Worm (Caenorhabditis elegans) whole organism, L1 larva: Measurements from ENCODE around the gene T10B5.7.

Source experiments
- C16A3.4 ChIP-seq: fragments of 150-350 bp; optimal IDR thresholded peaks from 2 replicates; lab custom pipeline; 2014; ENCODE audit warnings: missing biosample characterization, missing genetic modification characterization
- F16B12.6 ChIP-seq: fragments of 150-350 bp; optimal IDR thresholded peaks from 2 replicates; lab custom pipeline; 2014; ENCODE audit warnings: missing biosample characterization, missing genetic modification characterization
- aly-2 ChIP-seq: fragments of 150-350 bp; optimal IDR thresholded peaks from 2 replicates; lab custom pipeline; 2014; ENCODE audit warnings: missing biosample characterization, missing genetic modification characterization
- blmp-1 ChIP-seq: fragments of 150-350 bp; optimal IDR thresholded peaks from 2 replicates; lab custom pipeline; 2014; ENCODE audit warnings: missing biosample characterization, missing genetic modification characterization
- ceh-63 ChIP-seq: fragments of 200-800 bp; sonication (Bioruptor generic); optimal IDR thresholded peaks from 2 replicates; lab custom pipeline; 2018; ENCODE audit warnings: mild to moderate bottlenecking, missing genetic modification characterization, missing compliant biosample characterization
- ceh-8 ChIP-seq: fragments of 200-800 bp; sonication (Bioruptor generic); optimal IDR thresholded peaks from 2 replicates; lab custom pipeline; 2018; ENCODE audit warnings: mild to moderate bottlenecking, missing genetic modification characterization, moderate library complexity, missing compliant biosample characterization
- ces-1 ChIP-seq: fragments of 150-350 bp; optimal IDR thresholded peaks from 2 replicates; lab custom pipeline; 2014; ENCODE audit warnings: missing biosample characterization, missing genetic modification reagents, missing genetic modification characterization
- dpl-1 ChIP-seq, 3 experiments: fragments of 150-350 bp in 2 of 3; sonication (generic microtip) in 1 of 3; optimal IDR thresholded peaks; 2 replicates each; lab custom pipeline; 2014 to 2017; ENCODE audit warnings: missing biosample characterization in 3 of 3, missing genetic modification characterization in 3 of 3, missing genetic modification reagents in 3 of 3
- efl-1 ChIP-seq, 4 experiments: fragments of 150-350 bp; optimal IDR thresholded peaks in 3 of 4; peaks in 1 of 4; 1 replicate in 1 of 4; 2 replicates in 3 of 4; lab custom pipeline; 2014; ENCODE audit warnings: missing biosample characterization in 2 of 4, missing genetic modification characterization in 2 of 4, missing genetic modification reagents in 2 of 4
- elt-2 ChIP-seq: sonication (generic microtip); optimal IDR thresholded peaks from 2 replicates; lab custom pipeline; 2016; ENCODE audit warnings: missing genetic modification characterization, mild to moderate bottlenecking, inconsistent platforms, missing compliant biosample characterization, missing genetic modification reagents
- elt-3 ChIP-seq, 6 experiments: fragments of 150-350 bp in 1 of 6; sonication (generic microtip); optimal IDR thresholded peaks; 2 replicates each; lab custom pipeline; 2017 to 2018; ENCODE audit warnings: missing biosample characterization in 6 of 6, missing genetic modification characterization in 6 of 6, inconsistent platforms in 1 of 6
- fkh-4 ChIP-seq: sonication (generic microtip); optimal IDR thresholded peaks from 2 replicates; lab custom pipeline; 2016; ENCODE audit warnings: missing compliant biosample characterization, missing genetic modification characterization, borderline replicate concordance
- fkh-8 ChIP-seq: sonication (generic microtip); optimal IDR thresholded peaks from 2 replicates; lab custom pipeline; 2016; ENCODE audit warnings: mild to moderate bottlenecking, missing genetic modification characterization, missing compliant biosample characterization
- hlh-4 ChIP-seq: sonication (generic microtip); optimal IDR thresholded peaks from 2 replicates; lab custom pipeline; 2016; ENCODE audit warnings: mild to moderate bottlenecking, missing genetic modification characterization, missing compliant biosample characterization
- hpl-2 ChIP-seq: fragments of 150-350 bp; optimal IDR thresholded peaks from 2 replicates; lab custom pipeline; 2014; ENCODE audit warnings: missing biosample characterization, missing genetic modification reagents, missing genetic modification characterization
- jun-1 ChIP-seq: fragments of 150-350 bp; optimal IDR thresholded peaks from 2 replicates; lab custom pipeline; 2014; ENCODE audit warnings: missing biosample characterization, missing genetic modification reagents, missing genetic modification characterization
- lin-13 ChIP-seq: fragments of 150-350 bp; optimal IDR thresholded peaks from 2 replicates; lab custom pipeline; 2014; ENCODE audit warnings: missing biosample characterization, missing genetic modification reagents, missing genetic modification characterization
- lin-14 ChIP-seq: fragments of 200-800 bp; sonication (Bioruptor generic); optimal IDR thresholded peaks from 2 replicates; lab custom pipeline; 2018; ENCODE audit warnings: mild to moderate bottlenecking, missing genetic modification characterization, moderate library complexity, missing compliant biosample characterization
- lin-35 ChIP-seq, 2 experiments: fragments of 150-350 bp; optimal IDR thresholded peaks; 2 replicates each; lab custom pipeline; 2014; ENCODE audit warnings: missing biosample characterization in 2 of 2, missing genetic modification characterization in 2 of 2, missing genetic modification reagents in 2 of 2
- lin-39 ChIP-seq: fragments of 150-350 bp; optimal IDR thresholded peaks from 2 replicates; lab custom pipeline; 2014; ENCODE audit warnings: missing biosample characterization, missing genetic modification reagents, missing genetic modification characterization
- lir-3 ChIP-seq: sonication (generic microtip); optimal IDR thresholded peaks from 2 replicates; lab custom pipeline; 2016; ENCODE audit warnings: mild to moderate bottlenecking, missing genetic modification characterization, moderate library complexity, missing compliant biosample characterization; ENCODE audit not compliant: poor library complexity
- lsy-2 ChIP-seq, 2 experiments: fragments of 150-350 bp; optimal IDR thresholded peaks; 2 replicates each; lab custom pipeline; 2014; ENCODE audit warnings: missing biosample characterization in 2 of 2, missing genetic modification characterization in 2 of 2
- mdl-1 ChIP-seq, 2 experiments: fragments of 150-350 bp; optimal IDR thresholded peaks; 2 replicates each; lab custom pipeline; 2014 to 2017; ENCODE audit warnings: missing biosample characterization in 2 of 2, missing genetic modification characterization in 2 of 2, inconsistent platforms in 1 of 2
- mef-2 ChIP-seq: fragments of 150-350 bp; optimal IDR thresholded peaks from 2 replicates; lab custom pipeline; 2014; ENCODE audit warnings: missing biosample characterization, missing genetic modification characterization
- nhr-11 ChIP-seq: fragments of 150-350 bp; optimal IDR thresholded peaks from 2 replicates; lab custom pipeline; 2014; ENCODE audit warnings: missing biosample characterization, missing genetic modification characterization
- nhr-12 ChIP-seq: sonication (generic microtip); optimal IDR thresholded peaks from 2 replicates; lab custom pipeline; 2017; ENCODE audit warnings: missing biosample characterization, missing genetic modification characterization
- nhr-237 ChIP-seq: fragments of 150-350 bp; optimal IDR thresholded peaks from 2 replicates; lab custom pipeline; 2014; ENCODE audit warnings: missing biosample characterization, missing genetic modification characterization
- nhr-47 ChIP-seq: sonication (generic microtip); optimal IDR thresholded peaks from 2 replicates; lab custom pipeline; 2016; ENCODE audit warnings: mild to moderate bottlenecking, missing genetic modification characterization, moderate library complexity, missing compliant biosample characterization
- nhr-71 ChIP-seq: sonication (generic microtip); optimal IDR thresholded peaks from 2 replicates; lab custom pipeline; 2016; ENCODE audit warnings: mild to moderate bottlenecking, missing genetic modification characterization, moderate library complexity, missing compliant biosample characterization
- nhr-85 ChIP-seq: sonication (generic microtip); peaks from one replicate; lab custom pipeline; 2016; ENCODE audit warnings: missing genetic modification characterization, inconsistent platforms, missing compliant biosample characterization
- nhr-90 ChIP-seq: sonication (generic microtip); optimal IDR thresholded peaks from 2 replicates; lab custom pipeline; 2016; ENCODE audit warnings: mild to moderate bottlenecking, missing genetic modification characterization, missing compliant biosample characterization; ENCODE audit not compliant: poor library complexity
- rnt-1 ChIP-seq: sonication (generic microtip); optimal IDR thresholded peaks from 2 replicates; lab custom pipeline; 2016; ENCODE audit warnings: mild to moderate bottlenecking, missing genetic modification characterization, moderate library complexity, missing compliant biosample characterization
- snu-23 ChIP-seq: sonication (generic microtip); optimal IDR thresholded peaks from 2 replicates; lab custom pipeline; 2016; ENCODE audit warnings: missing genetic modification characterization, missing compliant biosample characterization
- tbx-2 ChIP-seq: sonication (generic microtip); optimal IDR thresholded peaks from 2 replicates; lab custom pipeline; 2016; ENCODE audit warnings: missing genetic modification characterization, missing compliant biosample characterization
- unc-30 ChIP-seq: sonication (generic microtip); optimal IDR thresholded peaks from 2 replicates; lab custom pipeline; 2017; ENCODE audit warnings: missing biosample characterization, missing genetic modification characterization
- unc-62 ChIP-seq: fragments of 150-350 bp; optimal IDR thresholded peaks from 2 replicates; lab custom pipeline; 2014; ENCODE audit warnings: missing biosample characterization, missing genetic modification reagents, missing genetic modification characterization
- unc-98 ChIP-seq: fragments of 200-800 bp; sonication (Bioruptor generic); IDR thresholded peaks from 2 replicates; pipeline ENCODE4 v1.3.6; 2022; ENCODE audit warnings: missing genetic modification characterization, missing compliant biosample characterization
- xbp-1 ChIP-seq: sonication (generic microtip); optimal IDR thresholded peaks from 2 replicates; lab custom pipeline; 2016; ENCODE audit warnings: missing genetic modification characterization, missing compliant biosample characterization
- zip-4 ChIP-seq: fragments of 200-800 bp; sonication (Bioruptor generic); optimal IDR thresholded peaks from 2 replicates; lab custom pipeline; 2018; ENCODE audit warnings: mild to moderate bottlenecking, missing genetic modification characterization, moderate library complexity, missing compliant biosample characterization
- ztf-11 ChIP-seq, 2 experiments: sonication (generic microtip); optimal IDR thresholded peaks; 2 replicates each; lab custom pipeline; 2016 to 2017; ENCODE audit warnings: missing genetic modification characterization in 2 of 2, missing biosample characterization in 1 of 2, missing compliant biosample characterization in 1 of 2
- ztf-4 ChIP-seq: fragments of 150-350 bp; optimal IDR thresholded peaks from 2 replicates; lab custom pipeline; 2014; ENCODE audit warnings: missing biosample characterization, missing genetic modification characterization

The T10B5.7 gene

DNA sequence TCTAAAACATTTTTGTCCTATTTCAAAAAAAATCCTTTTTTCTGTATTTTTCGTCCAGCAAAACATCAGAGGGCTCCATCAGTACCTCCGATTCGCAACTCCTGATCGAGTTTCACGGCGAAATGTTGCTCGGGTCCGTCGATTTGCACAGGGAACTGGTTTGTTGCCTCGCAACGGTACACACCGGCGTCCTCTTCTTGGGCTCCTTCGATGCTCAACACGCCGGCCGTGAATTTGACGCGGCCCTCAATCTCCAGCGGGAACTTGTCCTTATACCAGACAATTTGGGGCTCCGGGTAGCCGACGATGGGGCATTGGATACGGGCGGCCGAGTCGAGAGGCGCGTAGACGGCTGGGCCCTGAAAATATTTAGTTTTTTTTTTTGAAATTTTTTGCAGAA is 32.0 kb downstream of the T10B5.7 start:
- TF ChIP-seq C16A3.4 (no peak), zip-4 (GFP tag; lab: Kevin White, UChicago) (no peak), unc-98 (no peak), nhr-12 (no peak), hlh-4 (no peak), F16B12.6 (tag; lab: Kevin White, UChicago) (no peak), ztf-4 (no peak), mdl-1 (tag; optimal IDR thresholded peaks at IDR 0.05; lab: Kevin White, UChicago) (no peak), jun-1 (tag; lab: Kevin White, UChicago) (no peak), xbp-1 (tag; lab: Kevin White, UChicago) (no peak), nhr-90 (no peak), elt-3 (tag; optimal IDR thresholded peaks at IDR 0.05; lab: Kevin White, UChicago) (no peak), ztf-11 (tag; optimal IDR thresholded peaks at IDR 0.05; lab: Kevin White, UChicago) (no peak), hpl-2 (GFP tag; lab: Kevin White, UChicago) (no peak), nhr-47 (tag; lab: Kevin White, UChicago) (no peak)

ce11 chrV:1883131-1883530 is 37.1 kb downstream of the T10B5.7 start:
- TF ChIP-seq nhr-90 (peak; percentile 22), elt-2 (peak; percentile 1), ces-1 (GFP tag; lab: Kevin White, UChicago) (no peak)

ce11 chrV:1886997-1887396 is 41.0 kb downstream of the T10B5.7 start:
- TF ChIP-seq lin-14 (GFP tag; lab: Kevin White, UChicago) = peak; percentile 81
- no peak for TF ChIP-seq fkh-8 (tag; lab: Kevin White, UChicago)

- TF ChIP-seq efl-1 (optimal IDR thresholded peaks at IDR 0.05; lab: Kevin White, UChicago) = no peak
- TF ChIP-seq efl-1 (GFP tag; optimal IDR thresholded peaks at IDR 0.05 in 1 of 2; lab: Kevin White, UChicago) = no peak
- no peak for TF ChIP-seq unc-30 (tag; lab: Kevin White, UChicago)
- TF ChIP-seq aly-2 = no peak
- TF ChIP-seq ztf-4 = no peak
- no peak for TF ChIP-seq lsy-2 (tag; optimal IDR thresholded peaks at IDR 0.05; lab: Kevin White, UChicago)
- no peak for TF ChIP-seq ceh-63 (GFP tag; lab: Kevin White, UChicago)
- no peak for TF ChIP-seq lin-35 (GFP tag; optimal IDR thresholded peaks at IDR 0.05; lab: Kevin White, UChicago)
- peak; percentile 35 for TF ChIP-seq lin-14 (GFP tag; lab: Kevin White, UChicago)
- no peak for TF ChIP-seq lin-39 (tag; lab: Kevin White, UChicago)
Observed at ce11 chrV:1888299-1888698, 42.3 kb downstream of the T10B5.7 start.

ce11 chrV:1889996-1890395 is 44.0 kb downstream of the T10B5.7 start:
- TF ChIP-seq mef-2 (tag; lab: Kevin White, UChicago) (no peak), elt-2 (no peak), lin-14 (GFP tag; lab: Kevin White, UChicago) (peak; percentile 81), lin-39 (tag; lab: Kevin White, UChicago) (no peak), rnt-1 (tag; lab: Kevin White, UChicago) (peak; percentile 16), nhr-71 (no peak), fkh-8 (tag; lab: Kevin White, UChicago) (peak; percentile 1), tbx-2 (tag; lab: Kevin White, UChicago) (no peak)

DNA sequence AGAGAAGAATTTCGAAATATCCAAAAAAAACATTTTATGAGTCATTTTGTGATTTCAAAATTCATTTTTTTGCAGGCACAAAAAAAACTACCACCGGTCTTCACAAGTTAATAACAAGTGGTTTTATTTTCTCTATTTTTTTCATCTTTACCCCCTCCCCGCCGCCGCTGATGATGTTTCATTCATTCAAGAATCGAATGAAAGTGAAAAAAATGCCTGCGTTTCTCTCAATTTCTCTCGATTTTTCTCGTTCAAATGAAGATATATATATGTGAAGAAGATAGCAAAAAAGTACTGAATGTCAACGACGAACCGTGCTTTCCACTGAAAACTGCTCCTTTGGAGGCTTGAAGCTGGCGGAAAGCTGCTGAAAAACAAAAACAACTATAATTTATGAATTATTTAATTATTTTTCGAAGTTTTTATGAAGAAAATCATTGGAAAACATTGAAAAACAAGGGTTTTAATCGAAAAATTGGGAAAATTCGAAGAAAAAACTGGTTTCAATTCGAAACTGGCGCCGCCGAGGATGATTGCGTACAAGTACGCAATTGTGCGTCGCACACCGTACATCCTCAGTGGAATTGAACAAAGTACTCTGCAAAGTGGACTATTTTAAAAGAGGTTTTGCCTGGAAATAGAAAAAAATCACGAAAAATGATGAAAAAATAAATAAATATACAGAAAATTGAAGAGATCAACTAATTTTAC is 46.7 kb downstream of the T10B5.7 start, which contains the start of gene zig-11:
zig-11 (minus strand) TSS at position 373 of the 711 bp plus-strand sequence.
- peak; percentile 71 to 90 (median 84) for TF ChIP-seq dpl-1 (GFP tag; optimal IDR thresholded peaks at IDR 0.05; lab: Kevin White, UChicago)
- no peak for TF ChIP-seq fkh-8 (tag; lab: Kevin White, UChicago)
- TF ChIP-seq blmp-1 (tag; lab: Kevin White, UChicago) = peak; percentile 98
- TF ChIP-seq nhr-85 (tag; lab: Kevin White, UChicago) = peak; percentile 76
- no peak for TF ChIP-seq lin-13
- peak; percentile 37 to 93 for TF ChIP-seq lsy-2 (tag; optimal IDR thresholded peaks at IDR 0.05; lab: Kevin White, UChicago)
- TF ChIP-seq hpl-2 (GFP tag; lab: Kevin White, UChicago) = no peak
- no peak for TF ChIP-seq elt-2
- TF ChIP-seq fkh-4 = no peak
- peak; percentile 78 to 93 for TF ChIP-seq lin-35 (GFP tag; optimal IDR thresholded peaks at IDR 0.05; lab: Kevin White, UChicago)
- no peak for TF ChIP-seq unc-62
- no peak for TF ChIP-seq nhr-11
- no peak for TF ChIP-seq lir-3
- TF ChIP-seq nhr-47 (tag; lab: Kevin White, UChicago) = peak; percentile 34
- no peak for TF ChIP-seq nhr-237
- TF ChIP-seq F16B12.6 (tag; lab: Kevin White, UChicago) = peak; percentile 81
- TF ChIP-seq ceh-8 (GFP tag; lab: Kevin White, UChicago) = no peak
- peak; percentile 14 for TF ChIP-seq snu-23 (GFP tag; lab: Kevin White, UChicago)
- peak; percentile 36 for TF ChIP-seq nhr-71
